Worm (Caenorhabditis elegans) whole organism, late embryonic: ENCODE data around the gene Y39A1A.9.

ENCODE experiments used
- K09A11.1 ChIP-seq: sonication (generic microtip); optimal IDR thresholded peaks from 2 replicates; lab custom pipeline; 2017; ENCODE audit warnings: antibody characterized with exemption, mild to moderate bottlenecking, missing genetic modification characterization, missing compliant biosample characterization; ENCODE audit not compliant: insufficient read depth
- T23F11.4 ChIP-seq: fragments of 200-800 bp; sonication (Bioruptor generic); optimal IDR thresholded peaks from 2 replicates; lab custom pipeline; 2018; ENCODE audit warnings: mild to moderate bottlenecking, missing genetic modification characterization, missing compliant biosample characterization
- ceh-14 ChIP-seq: sonication (generic microtip); optimal IDR thresholded peaks from 2 replicates; lab custom pipeline; 2016; ENCODE audit warnings: missing genotype, missing genetic modification characterization, missing compliant biosample characterization
- ceh-18 ChIP-seq: sonication (generic microtip); optimal IDR thresholded peaks from 2 replicates; lab custom pipeline; 2016; ENCODE audit warnings: missing genetic modification characterization, missing compliant biosample characterization
- ceh-2 ChIP-seq: sonication (generic microtip); optimal IDR thresholded peaks from 2 replicates; lab custom pipeline; 2016; ENCODE audit warnings: missing genotype, missing genetic modification characterization, missing compliant biosample characterization
- ceh-22 ChIP-seq: sonication (generic microtip); optimal IDR thresholded peaks from 2 replicates; lab custom pipeline; 2017; ENCODE audit warnings: missing biosample characterization, missing genetic modification characterization
- ceh-24 ChIP-seq: sonication (generic microtip); optimal IDR thresholded peaks from 2 replicates; lab custom pipeline; 2016; ENCODE audit warnings: mild to moderate bottlenecking, missing genetic modification characterization, missing compliant biosample characterization
- ceh-30 ChIP-seq: fragments of 150-350 bp; optimal IDR thresholded peaks from 2 replicates; lab custom pipeline; 2014; ENCODE audit warnings: missing biosample characterization, missing genetic modification characterization
- ceh-31 ChIP-seq: sonication (generic microtip); optimal IDR thresholded peaks from 2 replicates; lab custom pipeline; 2016; ENCODE audit warnings: missing genetic modification characterization, missing compliant biosample characterization
- ceh-48 ChIP-seq: sonication (generic microtip); optimal IDR thresholded peaks from 2 replicates; lab custom pipeline; 2016; ENCODE audit warnings: missing genetic modification characterization, inconsistent platforms, missing compliant biosample characterization
- ceh-6 ChIP-seq: fragments of 200-800 bp; sonication (Bioruptor generic); optimal IDR thresholded peaks from 2 replicates; lab custom pipeline; 2018; ENCODE audit warnings: mild to moderate bottlenecking, missing genetic modification characterization, missing compliant biosample characterization
- che-1 ChIP-seq: sonication (generic microtip); optimal IDR thresholded peaks from 2 replicates; lab custom pipeline; 2016; ENCODE audit warnings: mild to moderate bottlenecking, missing genetic modification characterization, missing compliant biosample characterization
- dmd-4 ChIP-seq: sonication (generic microtip); optimal IDR thresholded peaks from 2 replicates; lab custom pipeline; 2016; ENCODE audit warnings: borderline replicate concordance, missing genetic modification characterization, missing compliant biosample characterization
- dve-1 ChIP-seq: sonication (generic microtip); optimal IDR thresholded peaks from 2 replicates; lab custom pipeline; 2017; ENCODE audit warnings: antibody characterized with exemption, mild to moderate bottlenecking, missing genetic modification characterization, missing compliant biosample characterization
- elt-4 ChIP-seq: sonication (generic microtip); optimal IDR thresholded peaks from 2 replicates; lab custom pipeline; 2016; ENCODE audit warnings: missing genetic modification characterization, missing compliant biosample characterization
- gmeb-2 ChIP-seq: sonication (generic microtip); optimal IDR thresholded peaks from 2 replicates; lab custom pipeline; 2016; ENCODE audit warnings: missing genetic modification characterization, inconsistent platforms, missing compliant biosample characterization
- hlh-15 ChIP-seq: sonication (generic microtip); optimal IDR thresholded peaks from 2 replicates; lab custom pipeline; 2016; ENCODE audit warnings: missing genetic modification characterization, missing compliant biosample characterization
- hlh-30 ChIP-seq: sonication (generic microtip); optimal IDR thresholded peaks from 2 replicates; lab custom pipeline; 2017; ENCODE audit warnings: antibody characterized with exemption, missing genetic modification characterization, missing compliant biosample characterization; ENCODE audit not compliant: insufficient read depth
- lin-11 ChIP-seq: fragments of 200-800 bp; sonication (Bioruptor generic); optimal IDR thresholded peaks from 2 replicates; lab custom pipeline; 2018; ENCODE audit warnings: mild to moderate bottlenecking, missing genetic modification characterization, missing compliant biosample characterization
- madf-2 ChIP-seq: sonication (generic microtip); optimal IDR thresholded peaks from 2 replicates; lab custom pipeline; 2017; ENCODE audit warnings: missing genetic modification characterization, missing compliant biosample characterization
- nfya-1 ChIP-seq: sonication (generic microtip); optimal IDR thresholded peaks from 2 replicates; lab custom pipeline; 2017; ENCODE audit warnings: missing genetic modification characterization, mild to moderate bottlenecking, missing compliant biosample characterization, antibody characterized with exemption, moderate library complexity
- nhr-232 ChIP-seq: sonication (generic microtip); optimal IDR thresholded peaks from 2 replicates; lab custom pipeline; 2016; ENCODE audit warnings: missing genetic modification characterization, missing compliant biosample characterization
- npax-4 ChIP-seq: sonication (generic microtip); optimal IDR thresholded peaks from 2 replicates; lab custom pipeline; 2016; ENCODE audit warnings: missing genetic modification characterization, missing compliant biosample characterization
- pag-3 ChIP-seq: sonication (generic microtip); optimal IDR thresholded peaks from 2 replicates; lab custom pipeline; 2016; ENCODE audit warnings: missing compliant biosample characterization, missing genetic modification characterization, borderline replicate concordance
- pat-9 ChIP-seq: fragments of 200-800 bp; sonication (Bioruptor generic); optimal IDR thresholded peaks from 2 replicates; lab custom pipeline; 2018; ENCODE audit warnings: mild to moderate bottlenecking, missing genetic modification characterization, moderate library complexity, missing compliant biosample characterization
- pax-1 ChIP-seq: fragments of 150-350 bp; optimal IDR thresholded peaks from 2 replicates; lab custom pipeline; 2014; ENCODE audit warnings: missing biosample characterization, missing genetic modification characterization
- pha-2 ChIP-seq: sonication (generic microtip); optimal IDR thresholded peaks from 2 replicates; lab custom pipeline; 2017; ENCODE audit warnings: mild to moderate bottlenecking, missing genetic modification characterization, missing compliant biosample characterization
- pha-4 ChIP-seq: fragments of 150-350 bp; optimal IDR thresholded peaks from 2 replicates; lab custom pipeline; 2018; ENCODE audit warnings: missing biosample characterization, missing genetic modification reagents, missing genetic modification characterization
- pqm-1 ChIP-seq: sonication (generic microtip); optimal IDR thresholded peaks from 2 replicates; lab custom pipeline; 2016; ENCODE audit warnings: missing genetic modification characterization, missing compliant biosample characterization
- pros-1 ChIP-seq: fragments of 150-350 bp; optimal IDR thresholded peaks from 2 replicates; lab custom pipeline; 2014; ENCODE audit warnings: missing biosample characterization, missing genetic modification reagents, missing genetic modification characterization
- ref-2 ChIP-seq: sonication (generic microtip); optimal IDR thresholded peaks from 2 replicates; lab custom pipeline; 2016; ENCODE audit warnings: missing genetic modification characterization, missing compliant biosample characterization
- tbx-2 ChIP-seq: sonication (generic microtip); optimal IDR thresholded peaks from 2 replicates; lab custom pipeline; 2016; ENCODE audit warnings: missing genetic modification characterization, missing compliant biosample characterization
- ttx-3 ChIP-seq: sonication (generic microtip); optimal IDR thresholded peaks from 2 replicates; lab custom pipeline; 2016; ENCODE audit warnings: missing genetic modification reagents, missing genetic modification characterization, missing compliant biosample characterization
- unc-3 ChIP-seq, 2 experiments: fragments of 200-800 bp in 1 of 2; sonication (Bioruptor generic) in 1 of 2; sonication (generic microtip) in 1 of 2; conservative IDR thresholded peaks in 1 of 2; optimal IDR thresholded peaks in 1 of 2; 2 replicates each; pipeline versions ENCODE4 v1.3.6 to Lab custom; 2016 to 2022; ENCODE audit warnings: missing compliant biosample characterization in 2 of 2, missing genetic modification characterization in 2 of 2, missing genetic modification reagents in 1 of 2
- unc-42 ChIP-seq: sonication (generic microtip); optimal IDR thresholded peaks from 2 replicates; lab custom pipeline; 2016; ENCODE audit warnings: missing genotype, missing genetic modification characterization, missing compliant biosample characterization
- unc-55 ChIP-seq: sonication (generic microtip); optimal IDR thresholded peaks from 2 replicates; lab custom pipeline; 2017; ENCODE audit warnings: missing biosample characterization, missing genetic modification reagents, missing genetic modification characterization
- zip-5 ChIP-seq: sonication (generic microtip); optimal IDR thresholded peaks from 2 replicates; lab custom pipeline; 2016; ENCODE audit warnings: missing genetic modification characterization, missing compliant biosample characterization

Y39A1A.9 gene

DNA sequence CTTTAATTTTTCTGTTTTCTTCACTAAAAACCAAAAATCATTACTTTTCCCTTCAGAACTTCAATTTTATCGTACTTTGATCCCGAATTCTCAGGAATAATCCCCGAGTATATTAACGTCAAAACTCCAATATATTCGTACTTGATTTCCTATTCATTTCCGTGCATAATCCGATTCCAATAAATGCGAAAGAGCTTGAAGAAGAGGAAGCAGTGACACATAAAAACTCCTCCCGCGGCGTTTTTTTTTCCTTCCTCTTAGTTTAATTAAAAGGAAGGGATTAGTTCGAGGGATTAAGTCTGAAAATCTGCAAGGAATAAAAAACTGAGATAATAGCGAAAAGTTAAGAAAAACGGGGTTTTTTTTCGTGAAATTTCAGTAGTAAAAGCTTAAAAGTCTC is 32.4 kb downstream of the Y39A1A.9 start:
- no peak for TF ChIP-seq pros-1 (tag; lab: Kevin White, UChicago)

DNA sequence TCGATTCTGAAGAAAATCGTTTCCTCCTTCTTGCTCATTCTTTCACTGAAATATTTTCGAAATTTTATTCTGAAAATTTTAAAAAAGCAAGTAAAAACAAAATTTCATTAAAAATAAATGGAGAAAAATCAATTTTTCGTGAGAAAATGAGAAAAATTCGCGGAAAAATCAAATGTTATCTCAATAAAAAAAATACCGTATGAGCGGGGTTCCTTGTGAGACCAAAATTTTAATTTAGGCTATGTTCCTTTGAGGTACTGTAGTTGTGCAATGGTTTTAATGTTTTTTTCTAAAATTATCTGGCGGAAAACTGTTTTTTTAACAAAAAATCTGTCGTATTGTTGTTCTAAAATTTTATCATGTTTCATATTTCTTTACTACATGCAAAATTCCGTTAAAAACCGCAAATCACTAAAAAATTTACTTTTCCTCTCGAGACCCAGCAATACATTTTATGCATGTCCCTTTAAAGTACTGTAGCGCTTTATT is 33.1 kb downstream of the Y39A1A.9 start, which contains the start of gene epg-6:
epg-6 (minus strand) TSS at position 51 of the 489 bp plus-strand sequence.
- TF ChIP-seq ceh-30 (no peak), pqm-1 (tag; lab: Kevin White, UChicago) (no peak), gmeb-2 (tag; lab: Kevin White, UChicago) (no peak), elt-4 (tag; lab: Kevin White, UChicago) (no peak), pat-9 (tag; lab: Kevin White, UChicago) (no peak), pag-3 (tag; lab: Kevin White, UChicago) (no peak), unc-3 (GFP tag; conservative IDR thresholded peaks at IDR 0.05; lab: Robert Waterston, UW) (no peak), unc-3 (tag; optimal IDR thresholded peaks at IDR 0.05; lab: Kevin White, UChicago) (no peak), ceh-2 (tag; lab: Kevin White, UChicago) (no peak), ceh-48 (tag; lab: Kevin White, UChicago) (no peak), unc-55 (GFP tag; lab: Kevin White, UChicago) (no peak), tbx-2 (tag; lab: Kevin White, UChicago) (no peak), ceh-18 (tag; lab: Kevin White, UChicago) (no peak)
- TF ChIP-seq, all 69 proteins: peak for 0

DNA sequence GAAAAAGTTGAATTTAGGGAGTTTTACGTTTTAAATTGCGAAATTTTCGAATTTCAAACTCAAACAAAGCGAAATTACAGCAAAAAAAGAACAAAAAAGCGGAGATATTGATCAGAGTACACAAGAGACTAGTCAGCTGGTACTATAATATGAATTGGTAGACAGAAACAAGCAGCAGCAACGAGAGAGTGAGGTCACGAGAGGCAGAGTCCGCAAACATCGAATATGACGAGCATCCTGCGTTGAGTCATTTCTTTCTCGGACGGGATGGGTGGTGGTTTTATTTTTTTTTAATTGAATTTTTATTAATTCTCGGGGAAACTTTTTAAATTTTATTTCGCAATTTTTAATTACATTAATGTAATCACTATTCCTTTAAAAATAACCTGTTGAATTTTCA is 33.6 kb downstream of the Y39A1A.9 start:
- TF ChIP-seq ceh-14 (tag; lab: Kevin White, UChicago) (peak; percentile 4), ref-2 (tag; lab: Kevin White, UChicago) (no peak), nfya-1 (tag; lab: Kevin White, UChicago) (peak; percentile 11), pha-4 (tag; lab: Kevin White, UChicago) (no peak), ceh-6 (GFP tag; lab: Kevin White, UChicago) (no peak), dmd-4 (tag; lab: Kevin White, UChicago) (no peak), ceh-22 (tag; lab: Kevin White, UChicago) (no peak), nhr-232 (tag; lab: Kevin White, UChicago) (no peak), dve-1 (tag; lab: Kevin White, UChicago) (no peak), zip-5 (no peak), hlh-15 (tag; lab: Kevin White, UChicago) (no peak), hlh-30 (tag; lab: Kevin White, UChicago) (peak; percentile 98), ceh-18 (tag; lab: Kevin White, UChicago) (peak; percentile 5), pha-2 (tag; lab: Kevin White, UChicago) (no peak), ceh-31 (peak; percentile 45), K09A11.1 (tag; lab: Kevin White, UChicago) (no peak), che-1 (tag; lab: Kevin White, UChicago) (no peak), unc-55 (GFP tag; lab: Kevin White, UChicago) (no peak), elt-4 (tag; lab: Kevin White, UChicago) (no peak), madf-2 (tag; lab: Kevin White, UChicago) (no peak), pqm-1 (tag; lab: Kevin White, UChicago) (no peak), T23F11.4 (no peak), lin-11 (no peak), ceh-24 (tag; lab: Kevin White, UChicago) (no peak), tbx-2 (tag; lab: Kevin White, UChicago) (no peak), pat-9 (tag; lab: Kevin White, UChicago) (no peak), pax-1 (tag; lab: Kevin White, UChicago) (no peak), ttx-3 (tag; lab: Kevin White, UChicago) (no peak), npax-4 (tag; lab: Kevin White, UChicago) (no peak), unc-42 (tag; lab: Kevin White, UChicago) (peak; percentile 34)
